Fruit fly (Drosophila melanogaster) whole organism, embryonic: ENCODE data around the gene Sytbeta.

Experiments used
- CG10543 ChIP-seq: fragments of 200-800 bp; sonication (Bioruptor generic); optimal IDR thresholded peaks from 3 replicates; lab custom pipeline; 2017; ENCODE audit warnings: missing biosample characterization, mild to moderate bottlenecking, missing genetic modification characterization, moderate library complexity
- CG11093 ChIP-seq: fragments of 200-800 bp; sonication (Bioruptor generic); IDR thresholded peaks from 3 replicates; pipeline ENCODE4 v1.3.6; 2022; ENCODE audit warnings: missing biosample characterization, missing genetic modification characterization
- CG11696 ChIP-seq: fragments of 200-800 bp; sonication (Bioruptor generic); IDR thresholded peaks from 2 replicates; pipeline ENCODE4 v1.3.6; 2022; ENCODE audit warnings: missing biosample characterization, missing genetic modification characterization
- CG12155 ChIP-seq: fragments of 200-800 bp; sonication (Bioruptor generic); optimal IDR thresholded peaks from 3 replicates; lab custom pipeline; 2016; ENCODE audit warnings: missing biosample characterization, missing genetic modification characterization
- CG12769 ChIP-seq: fragments of 200-800 bp; sonication (Bioruptor generic); optimal IDR thresholded peaks from 2 replicates; lab custom pipeline; 2019; ENCODE audit warnings: missing biosample characterization, mild to moderate bottlenecking, missing genetic modification characterization, moderate library complexity
- CG13424 ChIP-seq: fragments of 200-800 bp; sonication (Bioruptor generic); optimal IDR thresholded peaks from 2 replicates; lab custom pipeline; 2019; ENCODE audit warnings: missing biosample characterization, mild to moderate bottlenecking, missing genetic modification characterization, moderate library complexity
- CG14860 ChIP-seq: fragments of 200-800 bp; sonication (Bioruptor generic); IDR thresholded peaks from 3 replicates; pipeline ENCODE4 v1.3.6; 2022; ENCODE audit warnings: missing biosample characterization, missing genetic modification characterization; ENCODE audit not compliant: partially characterized antibody
- CG15514 ChIP-seq: fragments of 200-800 bp; sonication (Bioruptor generic); optimal IDR thresholded peaks from 3 replicates; lab custom pipeline; 2017; ENCODE audit warnings: missing biosample characterization, missing genetic modification characterization, mild to moderate bottlenecking, moderate library complexity, missing genetic modification reagents
- CG15601 ChIP-seq: fragments of 200-800 bp; sonication (Bioruptor generic); optimal IDR thresholded peaks from 3 replicates; lab custom pipeline; 2019; ENCODE audit warnings: missing biosample characterization, mild to moderate bottlenecking, missing genetic modification characterization, moderate library complexity
- CG15696 ChIP-seq: fragments of 200-800 bp; sonication (Bioruptor generic); optimal IDR thresholded peaks from 2 replicates; lab custom pipeline; 2019; ENCODE audit warnings: missing biosample characterization, mild to moderate bottlenecking, missing genetic modification characterization, moderate library complexity
- CG17361 ChIP-seq: fragments of 200-800 bp; sonication (Bioruptor generic); IDR thresholded peaks from 3 replicates; pipeline ENCODE4 v1.3.6; 2022; ENCODE audit warnings: missing biosample characterization, missing genetic modification characterization
- CG18764 ChIP-seq: fragments of 200-800 bp; sonication (Bioruptor generic); optimal IDR thresholded peaks from 3 replicates; lab custom pipeline; 2016; ENCODE audit warnings: missing biosample characterization, missing genetic modification characterization
- CG2116 ChIP-seq: fragments of 200-800 bp; sonication (Bioruptor generic); optimal IDR thresholded peaks from 3 replicates; lab custom pipeline; 2018; ENCODE audit warnings: missing biosample characterization, mild to moderate bottlenecking, missing genetic modification characterization
- CG2120 ChIP-seq: fragments of 200-800 bp; sonication (Bioruptor generic); optimal IDR thresholded peaks from 3 replicates; lab custom pipeline; 2016; ENCODE audit warnings: missing biosample characterization, missing genetic modification characterization
- CG30403 ChIP-seq: fragments of 200-800 bp; sonication (Bioruptor generic); optimal IDR thresholded peaks from 3 replicates; lab custom pipeline; 2016; ENCODE audit warnings: missing biosample characterization, missing genetic modification characterization
- CG30431 ChIP-seq: fragments of 200-800 bp; sonication (Bioruptor generic); optimal IDR thresholded peaks from 2 replicates; lab custom pipeline; 2017; ENCODE audit warnings: missing biosample characterization, missing genetic modification characterization
- CG31365 ChIP-seq: fragments of 200-800 bp; sonication (Bioruptor generic); optimal IDR thresholded peaks from 2 replicates; lab custom pipeline; 2018; ENCODE audit warnings: missing biosample characterization, mild to moderate bottlenecking, missing genetic modification characterization
- CG3163 ChIP-seq: fragments of 200-800 bp; sonication (Bioruptor generic); optimal IDR thresholded peaks from 3 replicates; lab custom pipeline; 2016; ENCODE audit warnings: missing biosample characterization, missing genetic modification characterization
- CG3407 ChIP-seq: fragments of 200-800 bp; sonication (Bioruptor generic); optimal IDR thresholded peaks from 2 replicates; lab custom pipeline; 2018; ENCODE audit warnings: missing biosample characterization, mild to moderate bottlenecking, missing genetic modification characterization
- CG3995 ChIP-seq: fragments of 200-800 bp; sonication (Bioruptor generic); optimal IDR thresholded peaks from 3 replicates; lab custom pipeline; 2016; ENCODE audit warnings: missing biosample characterization, missing genetic modification characterization
- CG4404 ChIP-seq: fragments of 200-800 bp; sonication (Bioruptor generic); IDR thresholded peaks from 2 replicates; pipeline ENCODE4 v1.3.6; 2022; ENCODE audit warnings: missing biosample characterization, missing genetic modification characterization
- CG7963 ChIP-seq: fragments of 200-800 bp; sonication (Bioruptor generic); IDR thresholded peaks from 3 replicates; pipeline ENCODE4 v1.3.6; 2022; ENCODE audit warnings: missing biosample characterization, missing genetic modification characterization; ENCODE audit not compliant: partially characterized antibody
- CG8388 ChIP-seq: fragments of 200-800 bp; sonication (Bioruptor generic); optimal IDR thresholded peaks from 2 replicates; lab custom pipeline; 2019; ENCODE audit warnings: missing biosample characterization, mild to moderate bottlenecking, missing genetic modification characterization, moderate library complexity
- CG9215 ChIP-seq: fragments of 200-800 bp; sonication (Bioruptor generic); IDR thresholded peaks from 2 replicates; pipeline ENCODE4 v1.3.6; 2022; ENCODE audit warnings: missing biosample characterization, missing genetic modification characterization
- CkIIα-i1 ChIP-seq: fragments of 200-800 bp; sonication (Bioruptor generic); IDR thresholded peaks from 2 replicates; pipeline ENCODE4 v1.3.6; 2022; ENCODE audit warnings: missing biosample characterization, missing genetic modification characterization
- D19B ChIP-seq: fragments of 200-800 bp; sonication (Bioruptor generic); optimal IDR thresholded peaks from 2 replicates; lab custom pipeline; 2017; ENCODE audit warnings: missing biosample characterization, mild to moderate bottlenecking, missing genetic modification characterization
- Dp ChIP-seq: fragments of 200-800 bp; sonication (Bioruptor generic); optimal IDR thresholded peaks from 2 replicates; lab custom pipeline; 2018; ENCODE audit warnings: missing biosample characterization, mild to moderate bottlenecking, missing genetic modification characterization, moderate library complexity
- E2f1 ChIP-seq: fragments of 200-800 bp; sonication (Bioruptor generic); IDR thresholded peaks from 2 replicates; pipeline ENCODE4 v1.3.6; 2022; ENCODE audit warnings: missing biosample characterization, missing genetic modification characterization
- HLH54F ChIP-seq: fragments of 200-800 bp; sonication (Bioruptor generic); optimal IDR thresholded peaks from 3 replicates; lab custom pipeline; 2016; ENCODE audit warnings: missing biosample characterization, missing genetic modification characterization
- NFAT ChIP-seq: fragments of 200-800 bp; sonication (Bioruptor generic); IDR thresholded peaks from 2 replicates; pipeline ENCODE4 v1.3.6; 2022; ENCODE audit warnings: missing biosample characterization, missing genetic modification characterization
- Pdp1 ChIP-seq, 2 experiments: fragments of 200-800 bp; sonication (Bioruptor generic); optimal IDR thresholded peaks; 3 replicates each; lab custom pipeline; 2016; ENCODE audit warnings: missing biosample characterization in 2 of 2, missing genetic modification characterization in 2 of 2, mild to moderate bottlenecking in 1 of 2, moderate library complexity in 1 of 2
- abd-A ChIP-seq: fragments of 200-800 bp; sonication (Bioruptor generic); optimal IDR thresholded peaks from 3 replicates; lab custom pipeline; 2019; ENCODE audit warnings: missing biosample characterization, mild to moderate bottlenecking, missing genetic modification characterization, moderate library complexity
- chinmo ChIP-seq: fragments of 200-800 bp; sonication (Bioruptor generic); IDR thresholded peaks from 4 replicates; pipeline ENCODE4 v1.3.6; 2022; ENCODE audit warnings: missing biosample characterization, missing genetic modification characterization; ENCODE audit not compliant: partially characterized antibody
- ftz-f1 ChIP-seq: fragments of 200-800 bp; sonication (Bioruptor generic); optimal IDR thresholded peaks from 2 replicates; lab custom pipeline; 2016; ENCODE audit warnings: missing biosample characterization, missing genetic modification characterization
- gcm2 ChIP-seq: fragments of 200-800 bp; sonication (Bioruptor generic); optimal IDR thresholded peaks from 2 replicates; lab custom pipeline; 2016; ENCODE audit warnings: missing biosample characterization, missing genetic modification characterization
- grau ChIP-seq: fragments of 200-800 bp; optimal IDR thresholded peaks from 3 replicates; lab custom pipeline; 2019; ENCODE audit warnings: missing biosample characterization, mild to moderate bottlenecking, missing genetic modification characterization, moderate library complexity
- jing ChIP-seq: fragments of 200-800 bp; sonication (Bioruptor generic); optimal IDR thresholded peaks from 2 replicates; lab custom pipeline; 2018; ENCODE audit warnings: missing biosample characterization, mild to moderate bottlenecking, missing genetic modification characterization
- kah ChIP-seq: fragments of 200-800 bp; sonication (Bioruptor generic); optimal IDR thresholded peaks from 2 replicates; lab custom pipeline; 2018; ENCODE audit warnings: missing biosample characterization, mild to moderate bottlenecking, missing genetic modification characterization
- nau ChIP-seq: fragments of 200-800 bp; sonication (Bioruptor generic); optimal IDR thresholded peaks from 3 replicates; lab custom pipeline; 2017; ENCODE audit warnings: missing biosample characterization, mild to moderate bottlenecking, missing genetic modification characterization, missing genetic modification reagents
- nerfin-2 ChIP-seq: fragments of 200-800 bp; sonication (Bioruptor generic); IDR thresholded peaks from 2 replicates; pipeline ENCODE4 v1.3.6; 2022; ENCODE audit warnings: missing biosample characterization, missing genetic modification characterization; ENCODE audit not compliant: partially characterized antibody
- org-1 ChIP-seq: fragments of 200-800 bp; sonication (Bioruptor generic); optimal IDR thresholded peaks from 2 replicates; lab custom pipeline; 2017; ENCODE audit warnings: missing biosample characterization, missing genetic modification characterization
- salm ChIP-seq: fragments of 200-800 bp; sonication (Bioruptor generic); optimal IDR thresholded peaks from 2 replicates; lab custom pipeline; 2018; ENCODE audit warnings: missing biosample characterization, mild to moderate bottlenecking, missing genetic modification characterization
- sd ChIP-seq: fragments of 200-800 bp; sonication (Bioruptor generic); optimal IDR thresholded peaks from 3 replicates; lab custom pipeline; 2018; ENCODE audit warnings: missing biosample characterization, mild to moderate bottlenecking, missing genetic modification characterization, moderate library complexity
- sens ChIP-seq: fragments of 200-800 bp; sonication (Bioruptor generic); peaks from one replicate; lab custom pipeline; 2016; ENCODE audit warnings: missing biosample characterization, missing genetic modification characterization
- slp2 ChIP-seq: fragments of 200-800 bp; sonication (Bioruptor generic); optimal IDR thresholded peaks from 2 replicates; lab custom pipeline; 2016; ENCODE audit warnings: missing biosample characterization, missing genetic modification characterization
- sug ChIP-seq: fragments of 200-800 bp; optimal IDR thresholded peaks from 2 replicates; lab custom pipeline; 2019; ENCODE audit warnings: missing biosample characterization, mild to moderate bottlenecking, missing genetic modification characterization, moderate library complexity
- vfl ChIP-seq: fragments of 200-800 bp; sonication (Bioruptor generic); optimal IDR thresholded peaks from 2 replicates; lab custom pipeline; 2016; ENCODE audit warnings: missing biosample characterization, missing genetic modification characterization

The Sytbeta gene

DNA sequence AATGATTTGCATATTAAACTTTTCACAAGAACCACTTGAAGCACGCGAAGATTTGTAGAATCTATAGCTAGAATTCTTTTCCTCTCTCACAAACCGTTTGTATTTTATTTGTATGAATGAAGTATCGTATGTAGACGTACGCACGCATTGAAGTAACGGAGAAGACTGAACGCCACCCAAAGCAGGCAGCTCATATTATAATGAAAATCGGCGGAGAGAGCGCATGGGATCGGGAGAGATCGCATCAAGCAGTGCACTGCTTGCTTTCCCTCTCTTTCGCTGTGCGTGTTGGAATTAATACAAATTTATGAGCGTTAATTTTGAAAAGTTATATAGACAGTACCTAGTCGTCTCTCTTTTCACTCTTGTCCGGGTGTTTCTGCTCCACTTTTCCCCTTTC lies 14.5 kb upstream of the Sytbeta start (continued):
- TF ChIP-seq E2f1 (GFP tag; lab: Robert Waterston, UW) (no peak), CG9215 (GFP tag; lab: Robert Waterston, UW) (no peak), CG3163 (GFP tag; lab: Kevin White, UChicago) (peak; percentile 87), CG31365 (tag; lab: Kevin White, UChicago) (peak; percentile 97), CG7963 (no peak), gcm2 (no peak), grau (tag; lab: Kevin White, UChicago) (no peak), NFAT (GFP tag; lab: Robert Waterston, UW) (peak; percentile 37; the same call in 1 of the 2 replicates), slp2 (GFP tag; lab: Kevin White, UChicago) (no peak), Dp (peak; percentile 3), CG4404 (GFP tag; lab: Robert Waterston, UW) (no peak), HLH54F (GFP tag; lab: Kevin White, UChicago) (no peak), salm (no peak), CG17361 (GFP tag; lab: Robert Waterston, UW) (0 out of 3 replicates have a peak, but pooled peaks have one; percentile 8), CG11696 (no peak), CG15514 (GFP tag; lab: Kevin White, UChicago) (no peak)

DNA sequence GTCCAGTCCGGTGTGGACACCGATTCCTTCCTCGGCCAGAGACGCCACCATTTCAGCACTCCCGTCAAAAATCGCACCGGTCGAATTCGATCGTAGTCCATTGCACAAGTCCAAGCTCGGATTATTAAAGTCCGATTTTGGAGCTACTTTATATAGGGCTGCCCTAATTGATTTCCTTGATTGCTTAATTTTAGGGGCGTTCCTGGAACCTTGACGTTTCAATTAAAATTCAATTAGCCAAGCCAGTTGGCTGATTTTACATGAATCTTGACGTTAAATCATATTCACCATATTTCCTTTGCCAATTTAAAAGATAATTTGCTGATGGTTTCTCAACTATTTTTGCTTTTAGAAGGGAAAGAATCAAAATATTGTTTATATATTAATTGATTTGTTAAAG lies 13.6 kb upstream of the Sytbeta start, which contains the start of gene Or71a:
Or71a (minus strand) TSS at position 101 of the 400 bp plus-strand sequence.
- no peak for TF ChIP-seq nerfin-2
- TF ChIP-seq CG3407, result no peak
- no peak for TF ChIP-seq CG3995 (GFP tag; lab: Kevin White, UChicago)
- TF ChIP-seq CG15696 (tag; lab: Kevin White, UChicago), result no peak
- TF ChIP-seq CG11093 (GFP tag; lab: Robert Waterston, UW), result no peak
- TF ChIP-seq CG2116 (GFP tag; lab: Kevin White, UChicago), result no peak
- no peak for TF ChIP-seq CG30403 (GFP tag; lab: Kevin White, UChicago)
- TF ChIP-seq jing, result no peak
- no peak for TF ChIP-seq vfl (GFP tag; lab: Kevin White, UChicago)
- TF ChIP-seq CG18764 (GFP tag; lab: Kevin White, UChicago), result no peak
- no peak for TF ChIP-seq sug (tag; lab: Kevin White, UChicago)
- TF ChIP-seq CG8388 (GFP tag; lab: Kevin White, UChicago), result no peak
- no peak for TF ChIP-seq CG2120 (GFP tag; lab: Kevin White, UChicago)

DNA sequence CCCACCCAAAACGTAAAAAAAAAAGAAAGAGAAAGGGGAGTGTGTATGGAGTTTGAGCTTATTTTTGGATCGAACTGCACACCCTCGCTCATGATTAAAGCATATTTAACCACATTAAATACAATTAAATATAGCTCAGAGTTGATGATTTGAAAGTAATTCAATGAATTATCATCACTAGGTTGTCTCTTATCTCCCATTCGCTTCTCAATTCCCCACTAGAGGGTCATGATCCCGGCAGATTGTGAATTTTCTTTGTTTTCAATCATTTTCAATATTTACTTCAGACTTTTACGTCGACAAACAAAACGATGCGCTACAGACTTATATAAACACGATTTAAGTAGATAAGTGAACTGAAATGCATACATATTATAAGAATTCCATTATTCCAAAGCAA lies 11.6 kb upstream of the Sytbeta start:
- peak in 1 of 2 experiments; percentile 19 for TF ChIP-seq Pdp1 (GFP tag; optimal IDR thresholded peaks at IDR 0.05; lab: Kevin White, UChicago)
- TF ChIP-seq CG13424 (tag; lab: Kevin White, UChicago), result no peak
- no peak for TF ChIP-seq CG18764 (GFP tag; lab: Kevin White, UChicago)

DNA sequence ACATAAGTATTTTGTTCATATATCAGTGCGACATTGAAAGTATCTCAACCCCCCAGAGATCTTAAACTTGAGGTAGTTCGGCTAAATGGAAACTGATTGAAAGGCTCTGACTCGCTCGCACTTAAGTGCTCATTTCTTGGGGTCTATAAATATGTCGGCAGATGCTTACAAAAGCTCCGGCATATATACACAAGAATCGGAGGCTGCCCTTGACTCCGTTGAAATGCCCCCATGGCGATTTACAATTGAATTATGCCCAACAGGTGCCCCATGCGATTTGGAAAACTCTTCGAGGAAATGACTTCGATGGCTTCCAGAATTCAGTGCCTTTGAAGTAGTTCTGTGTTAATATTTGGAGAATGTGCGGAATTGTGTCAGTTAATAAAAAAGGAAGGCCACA lies 8.9 kb upstream of the Sytbeta start:
- TF ChIP-seq CG10543 (GFP tag; lab: Kevin White, UChicago), result peak; percentile 41
- peak; percentile 2 for TF ChIP-seq org-1 (GFP tag; lab: Kevin White, UChicago)
- peak; percentile 64 for TF ChIP-seq CG15601 (tag; lab: Kevin White, UChicago)
- no peak for TF ChIP-seq CkIIα-i1
- TF ChIP-seq sd (tag; lab: Kevin White, UChicago), result peak; percentile 97
- TF ChIP-seq sens, result peak; percentile 30
- peak; percentile 94 for TF ChIP-seq nau (GFP tag; lab: Kevin White, UChicago)
- peak; percentile 44 for TF ChIP-seq sug (tag; lab: Kevin White, UChicago)
- no peak for TF ChIP-seq CG14860 (GFP tag; lab: Robert Waterston, UW)
- peak; percentile 88 for TF ChIP-seq abd-A (tag; lab: Kevin White, UChicago)
- TF ChIP-seq CG12155 (GFP tag; lab: Kevin White, UChicago), result no peak
- 0 out of 4 replicates have a peak, but pooled peaks have one; percentile 57 for TF ChIP-seq chinmo (GFP tag; lab: Robert Waterston, UW)
- TF ChIP-seq kah (GFP tag; lab: Kevin White, UChicago), result peak; percentile 83
- peak; percentile 70 for TF ChIP-seq ftz-f1 (GFP tag; lab: Kevin White, UChicago)
- no peak for TF ChIP-seq CG30431
- no peak for TF ChIP-seq D19B (GFP tag; lab: Kevin White, UChicago)
- TF ChIP-seq CG12769, result peak; percentile 64
